Worm (Caenorhabditis elegans) whole organism, L2 larva: Measurements from ENCODE around the gene F23D12.7.

Experiments
- ZK546.5 ChIP-seq: sonication (generic microtip); optimal IDR thresholded peaks from 2 replicates; lab custom pipeline; 2017; ENCODE audit warnings: missing biosample characterization, missing genetic modification characterization
- ama-1 ChIP-seq: fragments of 150-350 bp; optimal IDR thresholded peaks from 2 replicates; lab custom pipeline; 2018; ENCODE audit warnings: inconsistent platforms
- dmd-4 ChIP-seq: sonication (generic microtip); optimal IDR thresholded peaks from 2 replicates; lab custom pipeline; 2017; ENCODE audit warnings: missing biosample characterization, missing genetic modification characterization
- fos-1 ChIP-seq: fragments of 150-350 bp; optimal IDR thresholded peaks from 2 replicates; lab custom pipeline; 2014; ENCODE audit warnings: missing biosample characterization, missing genetic modification characterization
- lin-11 ChIP-seq: fragments of 150-350 bp; sonication (generic microtip); optimal IDR thresholded peaks from 2 replicates; lab custom pipeline; 2014; ENCODE audit warnings: missing biosample characterization, missing genetic modification characterization, inconsistent platforms, mixed read lengths
- lsy-2 ChIP-seq, 2 experiments: fragments of 150-350 bp in 1 of 2; sonication (generic microtip) in 1 of 2; optimal IDR thresholded peaks; 2 replicates each; lab custom pipeline; 2014 to 2017; ENCODE audit warnings: missing biosample characterization in 2 of 2, missing genetic modification characterization in 2 of 2
- mdl-1 ChIP-seq, 2 experiments: fragments of 150-350 bp in 1 of 2; sonication (generic microtip) in 1 of 2; optimal IDR thresholded peaks; 2 replicates each; lab custom pipeline; 2017; ENCODE audit warnings: missing biosample characterization in 2 of 2, missing genetic modification characterization in 2 of 2
- nhr-12 ChIP-seq: fragments of 150-350 bp; optimal IDR thresholded peaks from 2 replicates; lab custom pipeline; 2014; ENCODE audit warnings: missing biosample characterization, missing genetic modification characterization
- nhr-25 ChIP-seq: fragments of 150-350 bp; sonication (generic microtip); optimal IDR thresholded peaks from 3 replicates; lab custom pipeline; 2014; ENCODE audit warnings: missing biosample characterization, missing genetic modification characterization
- snpc-4 ChIP-seq: fragments of 150-350 bp; optimal IDR thresholded peaks from 2 replicates; lab custom pipeline; 2014; ENCODE audit warnings: missing biosample characterization, missing genetic modification characterization
- unc-62 ChIP-seq: fragments of 150-350 bp; optimal IDR thresholded peaks from 2 replicates; lab custom pipeline; 2014; ENCODE audit warnings: missing biosample characterization, missing genetic modification reagents, missing genetic modification characterization
- ztf-4 ChIP-seq: fragments of 150-350 bp; optimal IDR thresholded peaks from 2 replicates; lab custom pipeline; 2014; ENCODE audit warnings: missing biosample characterization, missing genetic modification characterization

DNA sequence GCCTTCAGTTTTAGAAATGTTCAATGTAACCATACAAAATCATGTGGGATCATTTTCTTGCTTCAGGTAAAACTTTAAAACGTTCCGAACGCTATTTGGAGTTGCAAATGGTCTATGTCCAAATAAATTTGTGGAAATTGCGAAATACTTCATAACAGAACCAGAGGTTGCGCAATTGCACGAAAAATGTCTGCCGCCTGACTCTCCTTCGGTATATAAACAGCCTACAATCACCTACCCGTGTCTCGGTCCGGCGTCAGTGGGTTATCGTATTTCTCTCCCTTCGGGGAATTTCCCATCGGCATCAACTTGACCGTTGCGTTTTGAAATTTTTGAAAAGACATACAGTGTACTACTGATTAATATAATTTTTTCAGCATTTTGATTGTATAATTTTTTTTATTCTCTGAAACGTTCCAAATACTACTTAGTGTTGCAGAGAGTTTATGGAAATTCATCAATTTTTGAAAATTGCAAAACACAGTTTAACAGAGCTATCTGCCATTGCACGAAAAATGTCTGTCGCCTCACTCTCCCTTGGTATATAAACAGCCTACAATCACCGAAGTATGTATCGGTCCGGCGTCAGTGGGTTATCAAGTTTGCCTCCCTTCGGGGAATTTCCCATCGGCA lies 23.1 kb upstream of the F23D12.7 start:
- TF ChIP-seq ZK546.5 (tag; lab: Kevin White, UChicago) = no peak
- no peak for TF ChIP-seq unc-62 (GFP tag; lab: Kevin White, UChicago)
- TF ChIP-seq lsy-2 (tag; optimal IDR thresholded peaks at IDR 0.05; lab: Kevin White, UChicago) = peak in 1 of 2 experiments; percentile 31
- no peak for TF ChIP-seq nhr-12
- no peak for TF ChIP-seq ama-1 (lab: Kevin White, UChicago)
- no peak for TF ChIP-seq lin-11 (tag; lab: Kevin White, UChicago)
- TF ChIP-seq mdl-1 (tag; optimal IDR thresholded peaks at IDR 0.05; lab: Kevin White, UChicago) = no peak
- TF ChIP-seq nhr-25 (tag; lab: Kevin White, UChicago) = no peak
- peak; percentile 26 for TF ChIP-seq fos-1 (tag; lab: Kevin White, UChicago)
- TF ChIP-seq snpc-4 (tag; lab: Kevin White, UChicago) = peak; percentile 98
- no peak for TF ChIP-seq ztf-4 (tag; lab: Kevin White, UChicago)
- no peak for TF ChIP-seq dmd-4 (tag; lab: Kevin White, UChicago)
